Fruit fly (Drosophila melanogaster): Measurements from ENCODE around the gene CG4194.
A peak's percentile ranks its signal among the peaks of the same experiment; 100 is the strongest.

The CG4194 gene

dm6 chrX:2050070-2050899, 18.1 kb upstream of the CG4194 start, which contains the start of gene moody (continued):
- TF ChIP-seq CG11504 (tag; optimal IDR thresholded peaks at IDR 0.05) (peak; percentile 93), CG7357 (GFP tag; IDR thresholded peaks at IDR 0.05) (peak; percentile 87), CG12659 (GFP tag; optimal IDR thresholded peaks at IDR 0.05) (peak; percentile 98), dysf (GFP tag; IDR thresholded peaks at IDR 0.05) (peak; percentile 98), CG14050 (GFP tag; IDR thresholded peaks at IDR 0.05) (peak; percentile 98), fd64A (GFP tag; optimal IDR thresholded peaks at IDR 0.05) (peak; percentile 85), HLH54F (GFP tag; optimal IDR thresholded peaks at IDR 0.05) (peak; percentile 98), disco-r (GFP tag; optimal IDR thresholded peaks at IDR 0.05) (peak; percentile 93), CG3163 (GFP tag; optimal IDR thresholded peaks at IDR 0.05) (peak; percentile 90), Pdp1 (GFP tag; optimal IDR thresholded peaks at IDR 0.05) (peak; percentile 95 to 98), CG14014 (GFP tag; IDR thresholded peaks at IDR 0.05) (peak; percentile 99), Sry-δ (GFP tag; optimal IDR thresholded peaks at IDR 0.05) (peak; percentile 60), CG11247 (GFP tag; IDR thresholded peaks at IDR 0.05) (peak; percentile 99), CG12155 (GFP tag; optimal IDR thresholded peaks at IDR 0.05) (peak; percentile 97), Ets97D (GFP tag; optimal IDR thresholded peaks at IDR 0.05) (peak; percentile 86), Dek (tag; optimal IDR thresholded peaks at IDR 0.05) (peak; percentile 97), sc (optimal IDR thresholded peaks at IDR 0.05) (no peak), sc (GFP tag; optimal IDR thresholded peaks at IDR 0.05) (peak; percentile 83), CG31365 (tag; optimal IDR thresholded peaks at IDR 0.05) (peak; percentile 93)

- TF ChIP-seq Hr51 (GFP tag; optimal IDR thresholded peaks at IDR 0.05) (peak in 1 of 2 experiments; percentile 36), CG10565 (GFP tag; optimal IDR thresholded peaks at IDR 0.05) (no peak), Opbp (GFP tag; IDR thresholded peaks at IDR 0.05; ENCODE audit: partially characterized antibody) (no peak), PHDP (tag; optimal IDR thresholded peaks at IDR 0.05) (peak; percentile 37), rib (GFP tag; IDR thresholded peaks at IDR 0.05) (no peak), odd (GFP tag; optimal IDR thresholded peaks at IDR 0.05) (peak; percentile 57), nau (GFP tag; optimal IDR thresholded peaks at IDR 0.05) (no peak), CG10462 (GFP tag; optimal IDR thresholded peaks at IDR 0.05) (no peak), gcm (GFP tag; optimal IDR thresholded peaks at IDR 0.05) (peak; percentile 38), so (GFP tag; IDR thresholded peaks at IDR 0.05) (0 out of 3 replicates have a peak, but pooled peaks have one; percentile 46), CG15601 (tag; optimal IDR thresholded peaks at IDR 0.05) (peak; percentile 15), CG16779 (GFP tag; IDR thresholded peaks at IDR 0.05) (no peak), Taf1 (GFP tag; IDR thresholded peaks at IDR 0.05) (no peak), zen (tag; optimal IDR thresholded peaks at IDR 0.05) (peak; percentile 30), CG12219 (GFP tag; optimal IDR thresholded peaks at IDR 0.05) (peak; percentile 49), Meics (GFP tag; optimal IDR thresholded peaks at IDR 0.05) (peak; percentile 40), CG17568 (GFP tag; optimal IDR thresholded peaks at IDR 0.05) (no peak), fd64A (GFP tag; optimal IDR thresholded peaks at IDR 0.05) (peak; percentile 60), Rx (GFP tag; IDR thresholded peaks at IDR 0.05) (no peak), run (tag; optimal IDR thresholded peaks at IDR 0.05) (no peak), Atf-2 (GFP tag; optimal IDR thresholded peaks at IDR 0.05) (no peak), crol (GFP tag; IDR thresholded peaks at IDR 0.05) (no peak), hth (optimal IDR thresholded peaks at IDR 0.05) (no peak), Xrp1 (GFP tag; IDR thresholded peaks at IDR 0.05) (no peak), gfzf (GFP tag; optimal IDR thresholded peaks at IDR 0.05) (no peak), trem (tag; optimal IDR thresholded peaks at IDR 0.05) (no peak), ewg (GFP tag; optimal IDR thresholded peaks at IDR 0.05) (no peak), Lim3 (GFP tag; IDR thresholded peaks at IDR 0.05) (no peak), CG15479 (GFP tag; optimal IDR thresholded peaks at IDR 0.05) (no peak), CG4328 (GFP tag; optimal IDR thresholded peaks at IDR 0.05) (peak; percentile 48), wek (GFP tag; optimal IDR thresholded peaks at IDR 0.05) (peak; percentile 50)
Measured at dm6 chrX:2061119-2061518, 7.3 kb upstream of the CG4194 start.
